Worm (Caenorhabditis elegans) whole organism, L2 larva: ENCODE results near the gene F47C12.13.

Source experiments
- nhr-11 ChIP-seq: fragments of 150-350 bp; optimal IDR thresholded peaks from 2 replicates; lab custom pipeline; 2014; ENCODE audit warnings: missing biosample characterization, missing genetic modification characterization
- nhr-6 ChIP-seq: fragments of 150-350 bp; optimal IDR thresholded peaks from 2 replicates; lab custom pipeline; 2014; ENCODE audit warnings: missing biosample characterization, missing genetic modification characterization
- snpc-4 ChIP-seq: fragments of 150-350 bp; optimal IDR thresholded peaks from 2 replicates; lab custom pipeline; 2014; ENCODE audit warnings: missing biosample characterization, missing genetic modification characterization
- unc-62 ChIP-seq: fragments of 150-350 bp; optimal IDR thresholded peaks from 2 replicates; lab custom pipeline; 2014; ENCODE audit warnings: missing biosample characterization, missing genetic modification reagents, missing genetic modification characterization

ce11 chrIV:3965013-3965412 lies 29.2 kb downstream of the F47C12.13 start, which contains the start of gene clec-76:
- TF ChIP-seq unc-62 (GFP tag; lab: Kevin White, UChicago) (no peak), nhr-11 (tag; lab: Kevin White, UChicago) (no peak), snpc-4 (no peak), nhr-6 (tag; lab: Kevin White, UChicago) (no peak)
